Worm (Caenorhabditis elegans) whole organism, young adult: ENCODE results near the gene moc-3.

ENCODE experiments used
- D2030.7 ChIP-seq: fragments of 200-800 bp; sonication (Bioruptor generic); IDR thresholded peaks from 2 replicates; pipeline ENCODE4 v1.3.6; 2022; ENCODE audit warnings: missing genetic modification reagents, missing genetic modification characterization, missing compliant biosample characterization
- F10E7.11 ChIP-seq: sonication (generic microtip); optimal IDR thresholded peaks from 2 replicates; lab custom pipeline; 2017; ENCODE audit warnings: mild to moderate bottlenecking, missing genetic modification characterization, moderate library complexity, missing compliant biosample characterization
- F33H1.4 ChIP-seq: fragments of 200-800 bp; sonication (Bioruptor generic); IDR thresholded peaks from 2 replicates; pipeline ENCODE4 v1.3.6; 2022; ENCODE audit warnings: missing genetic modification reagents, missing genetic modification characterization, missing compliant biosample characterization
- F49E8.2 ChIP-seq: sonication (generic microtip); optimal IDR thresholded peaks from 3 replicates; lab custom pipeline; 2017; ENCODE audit warnings: missing genetic modification characterization, mild to moderate bottlenecking, missing compliant biosample characterization, antibody characterized with exemption, moderate library complexity; ENCODE audit not compliant: insufficient read depth
- F57C9.4 ChIP-seq: sonication (generic microtip); optimal IDR thresholded peaks from 2 replicates; lab custom pipeline; 2017; ENCODE audit warnings: mild to moderate bottlenecking, missing genetic modification characterization, missing compliant biosample characterization
- K11D2.4 ChIP-seq: fragments of 200-800 bp; sonication (Bioruptor generic); IDR thresholded peaks from 2 replicates; pipeline ENCODE4 v1.3.6; 2022; ENCODE audit warnings: missing genetic modification reagents, missing genetic modification characterization, missing compliant biosample characterization
- K12H6.12 ChIP-seq: fragments of 200-800 bp; sonication (Bioruptor generic); optimal IDR thresholded peaks from 2 replicates; lab custom pipeline; 2018; ENCODE audit warnings: mild to moderate bottlenecking, missing genetic modification characterization, missing compliant biosample characterization
- Y53G8AR.9 ChIP-seq: fragments of 200-800 bp; sonication (Bioruptor generic); conservative IDR thresholded peaks from 2 replicates; pipeline ENCODE4 v1.3.6; 2022; ENCODE audit warnings: missing genetic modification reagents, missing genetic modification characterization, missing compliant biosample characterization
- Y56A3A.18 ChIP-seq: fragments of 200-800 bp; sonication (Bioruptor generic); IDR thresholded peaks from 2 replicates; pipeline ENCODE4 v1.3.6; 2022; ENCODE audit warnings: missing genetic modification reagents, missing genetic modification characterization, missing compliant biosample characterization
- aptf-2 ChIP-seq: fragments of 200-800 bp; sonication (Bioruptor generic); conservative IDR thresholded peaks from 2 replicates; pipeline ENCODE4 v1.3.6; 2022; ENCODE audit warnings: missing genetic modification reagents, missing genetic modification characterization, missing compliant biosample characterization
- attf-5 ChIP-seq: fragments of 200-800 bp; sonication (Bioruptor generic); optimal IDR thresholded peaks from 2 replicates; lab custom pipeline; 2018; ENCODE audit warnings: mild to moderate bottlenecking, missing genetic modification characterization, missing compliant biosample characterization
- attf-6 ChIP-seq: fragments of 200-800 bp; sonication (Bioruptor generic); IDR thresholded peaks from 2 replicates; pipeline ENCODE4 v1.3.6; 2022; ENCODE audit warnings: missing genetic modification reagents, missing genetic modification characterization, missing compliant biosample characterization
- cebp-1 ChIP-seq, 2 experiments: fragments of 200-800 bp in 1 of 2; sonication (Bioruptor generic) in 1 of 2; sonication (generic microtip) in 1 of 2; IDR thresholded peaks in 1 of 2; optimal IDR thresholded peaks in 1 of 2; 2 replicates each; pipeline versions ENCODE4 v1.3.6 to Lab custom; 2017 to 2022; ENCODE audit warnings: missing compliant biosample characterization in 2 of 2, missing genetic modification characterization in 2 of 2, mild to moderate bottlenecking in 1 of 2, missing genetic modification reagents in 1 of 2, moderate library complexity in 1 of 2
- ceh-40 ChIP-seq: fragments of 200-800 bp; sonication (Bioruptor generic); IDR thresholded peaks from 2 replicates; pipeline ENCODE4 v1.3.6; 2022; ENCODE audit warnings: missing genetic modification characterization, missing compliant biosample characterization
- gei-17 ChIP-seq: fragments of 200-800 bp; sonication (Bioruptor generic); optimal IDR thresholded peaks from 2 replicates; lab custom pipeline; 2018; ENCODE audit warnings: mild to moderate bottlenecking, missing genetic modification characterization, missing compliant biosample characterization
- him-1 ChIP-seq: sonication (generic microtip); optimal IDR thresholded peaks from 2 replicates; lab custom pipeline; 2016; ENCODE audit warnings: missing genotype, missing genetic modification reagents, missing genetic modification characterization, missing compliant biosample characterization
- lin-35 ChIP-seq, 3 experiments: fragments of 150-350 bp in 2 of 3; sonication (generic microtip) in 1 of 3; optimal IDR thresholded peaks; 2 replicates each; lab custom pipeline; 2014 to 2018; ENCODE audit warnings: missing biosample characterization in 3 of 3, missing genetic modification characterization in 3 of 3, missing genetic modification reagents in 3 of 3
- lsl-1 ChIP-seq: fragments of 200-800 bp; sonication (Bioruptor generic); optimal IDR thresholded peaks from 2 replicates; lab custom pipeline; 2018; ENCODE audit warnings: mild to moderate bottlenecking, missing genetic modification characterization, moderate library complexity, missing compliant biosample characterization
- madf-3 ChIP-seq: fragments of 200-800 bp; sonication (Bioruptor generic); IDR thresholded peaks from 2 replicates; pipeline ENCODE4 v1.3.6; 2022; ENCODE audit warnings: missing genetic modification reagents, missing genetic modification characterization, missing compliant biosample characterization
- mcd-1 ChIP-seq: fragments of 200-800 bp; sonication (Bioruptor generic); IDR thresholded peaks from 2 replicates; pipeline ENCODE4 v1.3.6; 2022; ENCODE audit warnings: missing genetic modification reagents, missing genetic modification characterization, missing compliant biosample characterization
- nfya-1 ChIP-seq: sonication (generic microtip); optimal IDR thresholded peaks from 2 replicates; lab custom pipeline; 2017; ENCODE audit warnings: antibody characterized with exemption, missing compliant biosample characterization, missing genetic modification characterization, borderline replicate concordance; ENCODE audit not compliant: insufficient read depth
- nhr-80 ChIP-seq: sonication (generic microtip); optimal IDR thresholded peaks from 2 replicates; lab custom pipeline; 2016; ENCODE audit warnings: missing genetic modification characterization, missing compliant biosample characterization
- nhr-90 ChIP-seq: sonication (generic microtip); optimal IDR thresholded peaks from 2 replicates; lab custom pipeline; 2016; ENCODE audit warnings: missing genotype, mild to moderate bottlenecking, missing genetic modification characterization, missing compliant biosample characterization
- rcor-1 ChIP-seq: fragments of 200-800 bp; sonication (Bioruptor generic); IDR thresholded peaks from 2 replicates; pipeline ENCODE4 v1.3.6; 2022; ENCODE audit warnings: missing genetic modification reagents, missing genetic modification characterization, missing compliant biosample characterization
- repo-1 ChIP-seq: sonication (generic microtip); optimal IDR thresholded peaks from 2 replicates; lab custom pipeline; 2017; ENCODE audit warnings: mild to moderate bottlenecking, missing genetic modification characterization, missing compliant biosample characterization
- tlf-1 ChIP-seq: fragments of 200-800 bp; sonication (Bioruptor generic); optimal IDR thresholded peaks from 2 replicates; lab custom pipeline; 2018; ENCODE audit warnings: mild to moderate bottlenecking, missing genetic modification characterization, missing compliant biosample characterization
- ztf-18 ChIP-seq: sonication (generic microtip); optimal IDR thresholded peaks from 2 replicates; lab custom pipeline; 2016; ENCODE audit warnings: missing genotype, mild to moderate bottlenecking, missing genetic modification characterization, missing compliant biosample characterization
- ztf-22 ChIP-seq: fragments of 200-800 bp; sonication (Bioruptor generic); optimal IDR thresholded peaks from 2 replicates; lab custom pipeline; 2018; ENCODE audit warnings: mild to moderate bottlenecking, missing genetic modification characterization, moderate library complexity, missing compliant biosample characterization
- ztf-28 ChIP-seq: fragments of 200-800 bp; sonication (Bioruptor generic); IDR thresholded peaks from 2 replicates; pipeline ENCODE4 v1.3.6; 2022; ENCODE audit warnings: missing genetic modification reagents, missing genetic modification characterization, missing compliant biosample characterization

moc-3 gene

ce11 chrIV:8161774-8162173 is 31.4 kb downstream of the moc-3 start:
- TF ChIP-seq nhr-80 (tag; lab: Kevin White, UChicago) (peak; percentile 41), nhr-90 (no peak)
- TF ChIP-seq, all 124 proteins: peak for 1

- TF ChIP-seq him-1 (tag; lab: Kevin White, UChicago) (no peak), nhr-80 (tag; lab: Kevin White, UChicago) (peak; percentile 69)
Measured at ce11 chrIV:8163687-8164086, 33.3 kb downstream of the moc-3 start, which contains the start of gene clec-51. TSS of gene clec-51 (minus strand) at chrIV:8163800.

ce11 chrIV:8164515-8164914 is 34.2 kb downstream of the moc-3 start:
- TF ChIP-seq attf-6 (GFP tag; lab: Robert Waterston, UW): no peak
- TF ChIP-seq Y56A3A.18: no peak
- TF ChIP-seq ztf-28 (GFP tag; lab: Robert Waterston, UW): no peak
- TF ChIP-seq nfya-1 (tag; lab: Kevin White, UChicago): no peak
- TF ChIP-seq Y53G8AR.9 (GFP tag; lab: Robert Waterston, UW): no peak
- no peak for TF ChIP-seq madf-3 (GFP tag; lab: Robert Waterston, UW)
- no peak for TF ChIP-seq ztf-18 (tag; lab: Kevin White, UChicago)
- no peak for TF ChIP-seq K12H6.12 (tag; lab: Kevin White, UChicago)
- no peak for TF ChIP-seq gei-17 (GFP tag; lab: Kevin White, UChicago)
- TF ChIP-seq cebp-1 (GFP tag; IDR thresholded peaks at IDR 0.05; lab: Robert Waterston, UW): no peak
- no peak for TF ChIP-seq cebp-1 (tag; optimal IDR thresholded peaks at IDR 0.05; lab: Kevin White, UChicago)
- TF ChIP-seq F57C9.4 (tag; lab: Kevin White, UChicago): no peak
- no peak for TF ChIP-seq ztf-22 (GFP tag; lab: Kevin White, UChicago)
- no peak for TF ChIP-seq lin-35 (GFP tag; optimal IDR thresholded peaks at IDR 0.05; lab: Kevin White, UChicago)

ce11 chrIV:8165950-8166349 is 35.6 kb downstream of the moc-3 start, which contains the start of gene B0218.7:
TSS of gene B0218.7 (minus strand) at chrIV:8166050.
- TF ChIP-seq K11D2.4 (GFP tag; lab: Robert Waterston, UW): no peak
- no peak for TF ChIP-seq F57C9.4 (tag; lab: Kevin White, UChicago)
- TF ChIP-seq F49E8.2 (tag; lab: Kevin White, UChicago): no peak
- TF ChIP-seq aptf-2 (GFP tag; lab: Robert Waterston, UW): no peak
- no peak for TF ChIP-seq attf-5 (GFP tag; lab: Kevin White, UChicago)
- no peak for TF ChIP-seq F33H1.4 (GFP tag; lab: Robert Waterston, UW)
- no peak for TF ChIP-seq mcd-1 (GFP tag; lab: Robert Waterston, UW)
- no peak for TF ChIP-seq F10E7.11 (tag; lab: Kevin White, UChicago)
- TF ChIP-seq rcor-1 (GFP tag; lab: Robert Waterston, UW): no peak
- no peak for TF ChIP-seq repo-1 (tag; lab: Kevin White, UChicago)
- TF ChIP-seq lsl-1 (GFP tag; lab: Kevin White, UChicago): no peak
- no peak for TF ChIP-seq D2030.7
- TF ChIP-seq lin-35 (GFP tag; optimal IDR thresholded peaks at IDR 0.05; lab: Kevin White, UChicago): no peak

- TF ChIP-seq F10E7.11 (tag; lab: Kevin White, UChicago): no peak
- TF ChIP-seq attf-5 (GFP tag; lab: Kevin White, UChicago): no peak
- no peak for TF ChIP-seq ceh-40 (GFP tag; lab: Robert Waterston, UW)
- no peak for TF ChIP-seq tlf-1 (GFP tag; lab: Kevin White, UChicago)
- TF ChIP-seq K12H6.12 (tag; lab: Kevin White, UChicago): no peak
- TF ChIP-seq, all 124 proteins: peak for 0
Measured at ce11 chrIV:8168660-8169059, 38.3 kb downstream of the moc-3 start, which contains the start of gene clec-52. TSS of gene clec-52 (minus strand) at chrIV:8168760.
